Fruit fly (Drosophila melanogaster): Measurements from ENCODE around the gene inaF-C.
A peak's percentile ranks its signal among the peaks of the same experiment; 100 is the strongest.

Gene inaF-C

DNA sequence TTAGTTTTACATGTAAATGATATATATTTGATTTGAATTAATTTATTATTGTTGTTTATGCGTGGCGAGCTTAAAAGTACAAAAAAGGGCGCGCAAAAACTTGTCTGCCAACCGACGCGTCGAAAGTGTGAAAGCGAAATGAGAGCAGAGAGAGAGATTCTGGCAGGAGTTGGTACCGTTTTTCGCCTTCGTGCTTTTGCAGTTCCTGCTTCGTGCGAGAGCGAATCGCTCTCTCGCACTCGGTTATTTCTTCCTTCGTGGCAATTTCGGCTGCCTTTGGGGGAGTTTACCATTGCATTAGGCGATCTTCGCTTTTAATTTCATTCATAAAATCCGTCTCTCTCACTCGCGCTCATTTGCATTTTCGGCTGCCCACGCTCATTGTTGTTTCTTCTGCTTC lies 2.6 kb downstream of the inaF-C start, which contains the start of gene inaF-D:
inaF-D (minus strand) TSS at position 101 of the 400 bp plus-strand sequence.
- no peak for TF ChIP-seq Smox (GFP tag; optimal IDR thresholded peaks at IDR 0.05)
- no peak for TF ChIP-seq cyc (GFP tag; optimal IDR thresholded peaks at IDR 0.05)
- TF ChIP-seq topi (GFP tag; optimal IDR thresholded peaks at IDR 0.05) = no peak

DNA sequence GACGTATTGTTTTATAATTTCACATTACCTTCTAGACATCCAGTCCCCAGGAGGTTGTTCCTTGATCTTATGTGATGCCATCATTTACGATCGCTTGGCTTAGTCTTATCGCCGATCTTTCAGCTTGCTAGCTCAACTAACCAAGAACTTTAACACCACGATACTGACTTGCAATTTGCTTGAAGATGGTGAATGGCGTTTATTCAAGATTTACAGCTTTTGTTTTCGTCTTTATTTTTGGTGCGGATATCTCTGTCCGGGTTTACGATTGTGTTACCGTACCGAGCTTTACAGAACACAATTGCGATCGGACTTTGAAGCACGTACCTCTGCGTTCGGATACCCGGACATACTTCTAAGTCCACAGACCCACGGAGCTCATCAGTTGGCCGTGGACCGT lies 7.6 kb downstream of the inaF-C start, which contains the start of gene CG15221:
CG15221 (plus strand) TSS at position 301 of the 400 bp plus-strand sequence.
- TF ChIP-seq CG11294 (GFP tag; IDR thresholded peaks at IDR 0.05) = no peak
- no peak for TF ChIP-seq fkh (GFP tag; optimal IDR thresholded peaks at IDR 0.05)
- TF ChIP-seq OdsH (GFP tag; optimal IDR thresholded peaks at IDR 0.05) = no peak
- TF ChIP-seq acj6 (GFP tag; optimal IDR thresholded peaks at IDR 0.05) = no peak
- no peak for TF ChIP-seq CG15336 (GFP tag; IDR thresholded peaks at IDR 0.05)
- no peak for TF ChIP-seq eg (GFP tag; IDR thresholded peaks at IDR 0.05)
- TF ChIP-seq achi (GFP tag; optimal IDR thresholded peaks at IDR 0.05) = no peak
- no peak for TF ChIP-seq CG1621 (tag; optimal IDR thresholded peaks at IDR 0.05)
- TF ChIP-seq dac (GFP tag; optimal IDR thresholded peaks at IDR 0.05) = no peak
- TF ChIP-seq CG10631 (GFP tag; optimal IDR thresholded peaks at IDR 0.05) = no peak
- no peak for TF ChIP-seq CG3032 (tag; optimal IDR thresholded peaks at IDR 0.05)
- TF ChIP-seq vri (GFP tag; optimal IDR thresholded peaks at IDR 0.05) = no peak
- no peak for TF ChIP-seq Ets96B (tag; optimal IDR thresholded peaks at IDR 0.05)
- no peak for TF ChIP-seq svp (GFP tag)
- TF ChIP-seq Sox14 (GFP tag; optimal IDR thresholded peaks at IDR 0.05) = no peak
- TF ChIP-seq spab (GFP tag; optimal IDR thresholded peaks at IDR 0.05) = no peak

DNA sequence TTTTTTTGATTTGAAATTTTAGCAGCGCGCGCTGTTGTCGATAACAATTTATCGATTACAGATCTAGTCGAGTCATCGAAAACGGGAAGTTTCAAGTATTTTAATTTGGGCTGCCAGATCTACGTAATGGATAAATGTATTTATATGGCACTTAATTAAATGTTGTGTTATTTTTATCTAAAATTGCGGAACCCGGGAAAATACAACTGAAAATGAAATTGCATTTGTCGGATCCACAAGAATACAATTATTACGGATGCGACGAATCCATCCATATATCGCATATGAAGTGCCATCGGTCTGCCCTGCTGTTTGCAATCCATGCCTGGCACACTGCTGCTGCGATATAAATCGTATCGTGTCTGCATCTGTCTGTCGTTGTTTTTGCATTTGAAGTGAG lies 11.4 kb downstream of the inaF-C start, which contains the start of gene Tango10:
Tango10 (plus strand) TSS at position 108 of the 400 bp plus-strand sequence.
- TF ChIP-seq CG3032 (tag; optimal IDR thresholded peaks at IDR 0.05) = peak; percentile 34
- no peak for TF ChIP-seq CG8319 (GFP tag; optimal IDR thresholded peaks at IDR 0.05)
- TF ChIP-seq Sox102F (GFP tag; optimal IDR thresholded peaks at IDR 0.05) = no peak
- no peak for TF ChIP-seq pdm3 (GFP tag; optimal IDR thresholded peaks at IDR 0.05)
- no peak for TF ChIP-seq CG1621 (tag; optimal IDR thresholded peaks at IDR 0.05)
- TF ChIP-seq CG11762 (GFP tag; optimal IDR thresholded peaks at IDR 0.05; ENCODE audit: insufficient read depth) = no peak
- no peak for TF ChIP-seq ss (GFP tag; optimal IDR thresholded peaks at IDR 0.05)
- TF ChIP-seq Eip93F (GFP tag; optimal IDR thresholded peaks at IDR 0.05) = no peak
- TF ChIP-seq Sox15 (GFP tag; optimal IDR thresholded peaks at IDR 0.05) = peak; percentile 16
- TF ChIP-seq CG7368 (GFP tag; optimal IDR thresholded peaks at IDR 0.05) = peak; percentile 56
- no peak for TF ChIP-seq salr (GFP tag; optimal IDR thresholded peaks at IDR 0.05)
- TF ChIP-seq vri (GFP tag; optimal IDR thresholded peaks at IDR 0.05) = no peak
- no peak for TF ChIP-seq dsx (GFP tag; optimal IDR thresholded peaks at IDR 0.05; ENCODE audit: poor library complexity, severe bottlenecking)
- TF ChIP-seq eg (GFP tag; IDR thresholded peaks at IDR 0.05) = peak; percentile 47
- no peak for TF ChIP-seq CG8119 (GFP tag; IDR thresholded peaks at IDR 0.05)
- no peak for TF ChIP-seq CG8632 (GFP tag; optimal IDR thresholded peaks at IDR 0.05)
- TF ChIP-seq CG3919 (GFP tag; optimal IDR thresholded peaks at IDR 0.05) = peak; percentile 55
- TF ChIP-seq CG4318 (GFP tag; optimal IDR thresholded peaks at IDR 0.05) = no peak
- TF ChIP-seq fd85E (GFP tag; optimal IDR thresholded peaks at IDR 0.05) = no peak
- no peak for TF ChIP-seq CG6854 (GFP tag; optimal IDR thresholded peaks at IDR 0.05)
- TF ChIP-seq Ets21C (GFP tag; optimal IDR thresholded peaks at IDR 0.05) = peak; percentile 53
- TF ChIP-seq CG6808 (GFP tag; optimal IDR thresholded peaks at IDR 0.05) = no peak
- peak; percentile 43 for TF ChIP-seq achi (GFP tag; optimal IDR thresholded peaks at IDR 0.05)
- no peak for TF ChIP-seq dac (GFP tag; optimal IDR thresholded peaks at IDR 0.05)
- TF ChIP-seq Blimp-1 (GFP tag; optimal IDR thresholded peaks at IDR 0.05) = no peak
- TF ChIP-seq cyc (GFP tag; optimal IDR thresholded peaks at IDR 0.05) = peak; percentile 52
- TF ChIP-seq net (GFP tag; optimal IDR thresholded peaks at IDR 0.05) = no peak
- no peak for TF ChIP-seq CG34406 (GFP tag; optimal IDR thresholded peaks at IDR 0.05)
- TF ChIP-seq acj6 (GFP tag; optimal IDR thresholded peaks at IDR 0.05) = no peak
- TF ChIP-seq Eip78C (GFP tag) = peak; percentile 41
- TF ChIP-seq CG32006 (GFP tag; optimal IDR thresholded peaks at IDR 0.05) = no peak
- peak; percentile 62 for TF ChIP-seq esn (GFP tag; optimal IDR thresholded peaks at IDR 0.05)
- TF ChIP-seq fd59A (GFP tag; optimal IDR thresholded peaks at IDR 0.05) = no peak
- no peak for TF ChIP-seq Hr4 (GFP tag; optimal IDR thresholded peaks at IDR 0.05)
- no peak for TF ChIP-seq CG16779 (tag; optimal IDR thresholded peaks at IDR 0.05)
- no peak for TF ChIP-seq CG10669 (GFP tag; optimal IDR thresholded peaks at IDR 0.05)
- TF ChIP-seq fkh (GFP tag; optimal IDR thresholded peaks at IDR 0.05) = no peak
- TF ChIP-seq Gug (GFP tag; IDR thresholded peaks at IDR 0.05) = no peak

Data from whole organism, prepupa.